Worm (Caenorhabditis elegans) whole organism, mixed stage, embryonic: ENCODE results near the gene Y36E3A.2.

ENCODE experiments used
- blmp-1 ChIP-seq: fragments of 150-350 bp; optimal IDR thresholded peaks from 2 replicates; lab custom pipeline; 2014; ENCODE audit warnings: missing biosample characterization, missing genetic modification characterization
- cnd-1 ChIP-seq: fragments of 200-800 bp; sonication (Bioruptor generic); optimal IDR thresholded peaks from 2 replicates; lab custom pipeline; 2018; ENCODE audit warnings: mild to moderate bottlenecking, missing genetic modification characterization, missing compliant biosample characterization
- lin-13 ChIP-seq: fragments of 150-350 bp; optimal IDR thresholded peaks from 2 replicates; lab custom pipeline; 2014; ENCODE audit warnings: missing biosample characterization, missing genetic modification characterization
- nhr-12 ChIP-seq: fragments of 150-350 bp; optimal IDR thresholded peaks from 2 replicates; lab custom pipeline; 2014; ENCODE audit warnings: missing biosample characterization, missing genetic modification characterization
- nhr-28 ChIP-seq: fragments of 150-350 bp; optimal IDR thresholded peaks from 2 replicates; lab custom pipeline; 2014; ENCODE audit warnings: missing biosample characterization, missing genetic modification characterization
- snpc-4 ChIP-seq: fragments of 150-350 bp; optimal IDR thresholded peaks from 2 replicates; lab custom pipeline; 2014; ENCODE audit warnings: missing biosample characterization, missing genetic modification characterization
- unc-62 ChIP-seq: fragments of 150-350 bp; optimal IDR thresholded peaks from 2 replicates; lab custom pipeline; 2014; ENCODE audit warnings: missing biosample characterization, missing genetic modification reagents, missing genetic modification characterization
- ztf-11 ChIP-seq: fragments of 150-350 bp; optimal IDR thresholded peaks from 2 replicates; lab custom pipeline; 2014; ENCODE audit warnings: missing biosample characterization, missing genetic modification characterization

ce11 chrV:15459088-15459487, 33.2 kb downstream of the Y36E3A.2 start, which contains the start of gene str-71:
- TF ChIP-seq cnd-1 (tag; lab: Kevin White, UChicago) (no peak), blmp-1 (tag; lab: Kevin White, UChicago) (no peak), lin-13 (tag; lab: Kevin White, UChicago) (no peak), unc-62 (GFP tag; lab: Kevin White, UChicago) (no peak), nhr-12 (tag; lab: Kevin White, UChicago) (no peak), snpc-4 (tag; lab: Kevin White, UChicago) (no peak), ztf-11 (tag; lab: Kevin White, UChicago) (no peak), nhr-28 (no peak)
